Fruit fly (Drosophila melanogaster) whole organism, embryonic: ENCODE measurements around the gene mol.

ENCODE experiments used
- Bgb ChIP-seq: fragments of 200-800 bp; sonication (Bioruptor generic); IDR thresholded peaks from 2 replicates; pipeline ENCODE4 v1.3.6; 2022; ENCODE audit warnings: missing biosample characterization, missing genetic modification characterization; ENCODE audit not compliant: partially characterized antibody
- CG10366 ChIP-seq: fragments of 200-800 bp; sonication (Bioruptor generic); IDR thresholded peaks from 2 replicates; pipeline ENCODE4 v1.3.6; 2022; ENCODE audit warnings: missing biosample characterization, missing genetic modification characterization
- CG10654 ChIP-seq: fragments of 200-800 bp; sonication (Bioruptor generic); optimal IDR thresholded peaks from 2 replicates; lab custom pipeline; 2016; ENCODE audit warnings: missing biosample characterization, missing genetic modification characterization
- CG11085 ChIP-seq: fragments of 200-800 bp; sonication (Bioruptor generic); IDR thresholded peaks from 2 replicates; pipeline ENCODE4 v1.3.6; 2022; ENCODE audit warnings: missing biosample characterization, missing genetic modification characterization
- CG12236 ChIP-seq: fragments of 200-800 bp; sonication (Bioruptor generic); optimal IDR thresholded peaks from 2 replicates; lab custom pipeline; 2016; ENCODE audit warnings: missing biosample characterization, missing genetic modification characterization
- CG13296 ChIP-seq: fragments of 200-800 bp; sonication (Bioruptor generic); optimal IDR thresholded peaks from 3 replicates; lab custom pipeline; 2018; ENCODE audit warnings: missing biosample characterization, mild to moderate bottlenecking, missing genetic modification characterization
- CG15479 ChIP-seq: fragments of 200-800 bp; sonication (Bioruptor generic); optimal IDR thresholded peaks from 3 replicates; lab custom pipeline; 2019; ENCODE audit warnings: missing biosample characterization, mild to moderate bottlenecking, missing genetic modification characterization, moderate library complexity
- CG15514 ChIP-seq: fragments of 200-800 bp; sonication (Bioruptor generic); optimal IDR thresholded peaks from 3 replicates; lab custom pipeline; 2017; ENCODE audit warnings: missing biosample characterization, missing genetic modification characterization, mild to moderate bottlenecking, moderate library complexity, missing genetic modification reagents
- CG16815 ChIP-seq: fragments of 200-800 bp; sonication (Bioruptor generic); optimal IDR thresholded peaks from 3 replicates; lab custom pipeline; 2017; ENCODE audit warnings: missing biosample characterization, mild to moderate bottlenecking, missing genetic modification characterization
- CG2199 ChIP-seq: fragments of 200-800 bp; sonication (Bioruptor generic); IDR thresholded peaks from 3 replicates; pipeline ENCODE4 v1.3.6; 2022; ENCODE audit warnings: missing biosample characterization, missing genetic modification characterization
- CG31365 ChIP-seq: fragments of 200-800 bp; sonication (Bioruptor generic); optimal IDR thresholded peaks from 2 replicates; lab custom pipeline; 2018; ENCODE audit warnings: missing biosample characterization, mild to moderate bottlenecking, missing genetic modification characterization
- CG32532 ChIP-seq: fragments of 200-800 bp; sonication (Bioruptor generic); IDR thresholded peaks from 2 replicates; pipeline ENCODE4 v1.3.6; 2022; ENCODE audit warnings: missing biosample characterization, missing genetic modification characterization
- CG34224 ChIP-seq: fragments of 200-800 bp; sonication (Bioruptor generic); IDR thresholded peaks from 3 replicates; pipeline ENCODE4 v1.3.6; 2022; ENCODE audit warnings: missing biosample characterization, missing genetic modification characterization; ENCODE audit not compliant: partially characterized antibody
- CG3838 ChIP-seq: fragments of 200-800 bp; sonication (Bioruptor generic); optimal IDR thresholded peaks from 3 replicates; lab custom pipeline; 2016; ENCODE audit warnings: missing biosample characterization, missing genetic modification characterization
- CG3847 ChIP-seq: fragments of 200-800 bp; sonication (Bioruptor generic); IDR thresholded peaks from 2 replicates; pipeline ENCODE4 v1.3.6; 2022; ENCODE audit warnings: missing biosample characterization, missing genetic modification characterization
- CG42726 ChIP-seq: fragments of 200-800 bp; sonication (Bioruptor generic); IDR thresholded peaks from 2 replicates; pipeline ENCODE4 v1.3.6; 2022; ENCODE audit warnings: missing biosample characterization, missing genetic modification characterization; ENCODE audit not compliant: partially characterized antibody
- CG4424 ChIP-seq: fragments of 200-800 bp; sonication (Bioruptor generic); optimal IDR thresholded peaks from 3 replicates; lab custom pipeline; 2016; ENCODE audit warnings: missing biosample characterization, missing genetic modification characterization
- CG4730 ChIP-seq: fragments of 200-800 bp; sonication (Bioruptor generic); IDR thresholded peaks from 2 replicates; pipeline ENCODE4 v1.3.6; 2022; ENCODE audit warnings: missing biosample characterization, missing genetic modification characterization
- CG5180 ChIP-seq: fragments of 200-800 bp; sonication (Bioruptor generic); optimal IDR thresholded peaks from 3 replicates; lab custom pipeline; 2017; ENCODE audit warnings: missing biosample characterization, missing genetic modification characterization, mild to moderate bottlenecking, moderate library complexity, missing genetic modification reagents
- CG8089 ChIP-seq: fragments of 200-800 bp; sonication (Bioruptor generic); optimal IDR thresholded peaks from 3 replicates; lab custom pipeline; 2016; ENCODE audit warnings: missing biosample characterization, missing genetic modification characterization
- CG9797 ChIP-seq: fragments of 200-800 bp; sonication (Bioruptor generic); optimal IDR thresholded peaks from 3 replicates; lab custom pipeline; 2018; ENCODE audit warnings: missing biosample characterization, mild to moderate bottlenecking, missing genetic modification characterization
- Camta ChIP-seq: fragments of 200-800 bp; sonication (Bioruptor generic); optimal IDR thresholded peaks from 2 replicates; lab custom pipeline; 2016; ENCODE audit warnings: missing biosample characterization, missing genetic modification characterization
- Chrac-16 ChIP-seq: fragments of 200-800 bp; sonication (Bioruptor generic); optimal IDR thresholded peaks from 3 replicates; lab custom pipeline; 2016; ENCODE audit warnings: missing biosample characterization, missing genetic modification characterization
- Dad ChIP-seq: fragments of 200-800 bp; sonication (Bioruptor generic); optimal IDR thresholded peaks from 3 replicates; lab custom pipeline; 2016; ENCODE audit warnings: missing biosample characterization, missing genetic modification characterization
- Dref ChIP-seq: fragments of 200-800 bp; sonication (Bioruptor generic); IDR thresholded peaks from 2 replicates; pipeline ENCODE4 v1.3.6; 2022; ENCODE audit warnings: missing biosample characterization, missing genetic modification characterization
- Hr78 ChIP-seq, 2 experiments: fragments of 200-800 bp in 1 of 2; fragments of >200 bp in 1 of 2; sonication (Bioruptor generic) in 1 of 2; optimal IDR thresholded peaks; 2 replicates each; lab custom pipeline; 2017 to 2019; ENCODE audit warnings: missing biosample characterization in 2 of 2, missing genetic modification characterization in 2 of 2, mild to moderate bottlenecking in 1 of 2, moderate library complexity in 1 of 2
- Jarid2 ChIP-seq: fragments of 200-800 bp; sonication (Bioruptor generic); optimal IDR thresholded peaks from 3 replicates; lab custom pipeline; 2017; ENCODE audit warnings: mild to moderate bottlenecking, missing biosample characterization, missing genetic modification reagents, missing genetic modification characterization
- Mes4 ChIP-seq: fragments of 200-800 bp; sonication (Bioruptor generic); optimal IDR thresholded peaks from 2 replicates; lab custom pipeline; 2016; ENCODE audit warnings: missing biosample characterization, missing genetic modification characterization
- YL-1 ChIP-seq: fragments of 200-800 bp; sonication (Bioruptor generic); optimal IDR thresholded peaks from 3 replicates; lab custom pipeline; 2017; ENCODE audit warnings: missing biosample characterization, mild to moderate bottlenecking, missing genetic modification characterization
- az2 ChIP-seq: fragments of 200-800 bp; sonication (Bioruptor generic); optimal IDR thresholded peaks from 3 replicates; lab custom pipeline; 2016; ENCODE audit warnings: missing biosample characterization, missing genetic modification characterization
- br ChIP-seq: fragments of >200 bp; optimal IDR thresholded peaks from 2 replicates; lab custom pipeline; 2017
- cato ChIP-seq: fragments of 200-800 bp; sonication (Bioruptor generic); optimal IDR thresholded peaks from 2 replicates; lab custom pipeline; 2016; ENCODE audit warnings: missing biosample characterization, missing genetic modification characterization, borderline replicate concordance
- chn ChIP-seq: fragments of 200-800 bp; sonication (Bioruptor generic); optimal IDR thresholded peaks from 2 replicates; lab custom pipeline; 2016; ENCODE audit warnings: missing biosample characterization, missing genetic modification characterization
- dan ChIP-seq: fragments of 200-800 bp; sonication (Bioruptor generic); IDR thresholded peaks from 2 replicates; pipeline ENCODE4 v1.3.6; 2022; ENCODE audit warnings: missing biosample characterization, missing genetic modification characterization
- dati ChIP-seq: fragments of 200-800 bp; sonication (Bioruptor generic); IDR thresholded peaks from 2 replicates; pipeline ENCODE4 v1.3.6; 2022; ENCODE audit warnings: missing biosample characterization, missing genetic modification characterization
- dpn ChIP-seq, 2 experiments: fragments of 200-800 bp; sonication (Bioruptor generic); optimal IDR thresholded peaks; 3 replicates each; lab custom pipeline; 2016; ENCODE audit warnings: missing biosample characterization in 2 of 2, missing genetic modification characterization in 2 of 2
- eve ChIP-seq, 2 experiments: fragments of >200 bp; optimal IDR thresholded peaks; 2 replicates each; lab custom pipeline; 2017; ENCODE audit warnings: missing biosample characterization in 2 of 2, missing genetic modification characterization in 2 of 2
- fd102C ChIP-seq: fragments of 200-800 bp; sonication (Bioruptor generic); optimal IDR thresholded peaks from 2 replicates; lab custom pipeline; 2018; ENCODE audit warnings: missing biosample characterization, mild to moderate bottlenecking, missing genetic modification characterization, moderate library complexity
- hth ChIP-seq: fragments of >200 bp; optimal IDR thresholded peaks from 2 replicates; lab custom pipeline; 2017; ENCODE audit warnings: inconsistent platforms
- ind ChIP-seq: fragments of 200-800 bp; sonication (Bioruptor generic); optimal IDR thresholded peaks from 3 replicates; lab custom pipeline; 2016; ENCODE audit warnings: missing biosample characterization, missing genetic modification characterization
- klu ChIP-seq: fragments of 200-800 bp; sonication (Bioruptor generic); IDR thresholded peaks from 2 replicates; pipeline ENCODE4 v1.3.6; 2022; ENCODE audit warnings: missing biosample characterization, missing genetic modification characterization
- nau ChIP-seq: fragments of 200-800 bp; sonication (Bioruptor generic); optimal IDR thresholded peaks from 3 replicates; lab custom pipeline; 2017; ENCODE audit warnings: missing biosample characterization, mild to moderate bottlenecking, missing genetic modification characterization, missing genetic modification reagents
- otp ChIP-seq: fragments of 200-800 bp; sonication (Bioruptor generic); IDR thresholded peaks from 3 replicates; pipeline ENCODE4, ENCODE4 v1.3.6; 2022; ENCODE audit warnings: missing biosample characterization, missing genetic modification characterization
- peb ChIP-seq: fragments of 200-800 bp; sonication (Bioruptor generic); IDR thresholded peaks from 2 replicates; pipeline ENCODE4 v1.3.6; 2022; ENCODE audit warnings: missing biosample characterization, missing genetic modification characterization
- sqz ChIP-seq: fragments of 200-800 bp; sonication (Bioruptor generic); optimal IDR thresholded peaks from 3 replicates; lab custom pipeline; 2018; ENCODE audit warnings: missing biosample characterization, mild to moderate bottlenecking, missing genetic modification characterization
- unpg ChIP-seq: fragments of 200-800 bp; sonication (Bioruptor generic); optimal IDR thresholded peaks from 3 replicates; lab custom pipeline; 2018; ENCODE audit warnings: missing biosample characterization, mild to moderate bottlenecking, missing genetic modification characterization, moderate library complexity
- wdn ChIP-seq: fragments of 200-800 bp; sonication (Bioruptor generic); IDR thresholded peaks from 2 replicates; pipeline ENCODE4 v1.3.6; 2022; ENCODE audit warnings: missing biosample characterization, missing genetic modification characterization
- z ChIP-seq: fragments of 200-800 bp; sonication (Bioruptor generic); IDR thresholded peaks from 3 replicates; pipeline ENCODE4 v1.3.6; 2022; ENCODE audit warnings: missing biosample characterization, missing genetic modification characterization
- zf30C ChIP-seq: fragments of 200-800 bp; sonication (Bioruptor generic); optimal IDR thresholded peaks from 3 replicates; lab custom pipeline; 2018; ENCODE audit warnings: missing biosample characterization, mild to moderate bottlenecking, missing genetic modification characterization

The mol gene

DNA sequence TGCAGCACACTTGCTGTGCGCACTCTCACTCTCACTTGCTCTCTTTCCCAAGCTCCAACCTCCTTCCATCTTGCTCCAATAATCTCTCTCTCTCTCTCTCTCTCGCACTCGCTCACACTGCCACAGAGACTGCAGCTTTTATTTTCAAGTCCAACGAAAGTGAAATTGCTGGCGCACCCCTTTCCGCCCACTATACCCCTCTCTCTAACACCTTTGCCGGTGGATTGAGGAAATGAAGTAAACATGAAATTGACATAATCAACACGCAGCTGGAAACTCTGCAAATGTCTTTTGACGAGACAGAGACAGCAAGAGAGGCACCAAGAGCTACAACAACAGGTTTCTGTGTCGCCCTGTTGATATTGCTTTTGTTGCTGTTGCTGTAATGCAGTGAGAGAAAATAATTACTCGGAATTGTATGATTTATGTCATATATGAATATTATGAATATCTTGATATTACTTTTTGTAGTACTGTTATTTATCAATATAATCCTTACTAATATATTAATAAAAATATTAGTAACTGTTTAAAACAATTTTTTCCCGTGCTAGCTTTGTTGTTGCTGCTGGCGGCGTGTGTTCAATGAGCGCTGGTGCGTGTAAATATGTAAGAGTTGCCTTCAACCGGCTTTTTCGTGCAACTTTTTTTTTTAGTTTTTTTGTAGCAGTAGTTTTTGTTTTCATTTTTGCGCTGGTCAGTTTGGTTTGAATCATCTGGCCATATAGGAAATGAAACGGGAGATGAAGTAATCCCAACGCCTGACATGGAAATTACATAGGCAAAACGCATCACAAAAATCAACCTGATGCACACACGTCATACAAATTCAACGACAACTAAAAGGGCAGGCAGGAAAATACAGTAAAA is 1.5 kb downstream of the mol start (continued):
- TF ChIP-seq CG12236 (GFP tag; lab: Kevin White, UChicago) (peak; percentile 19), sqz (peak; percentile 74), wdn (GFP tag; lab: Robert Waterston, UW) (peak; percentile 69), Mes4 (GFP tag; lab: Kevin White, UChicago) (peak; percentile 60), CG9797 (GFP tag; lab: Kevin White, UChicago) (peak; percentile 25), dati (no peak), cato (GFP tag; lab: Kevin White, UChicago) (peak; percentile 79), peb (GFP tag; lab: Robert Waterston, UW) (peak; percentile 86), CG10654 (peak; percentile 89), CG16815 (GFP tag; lab: Kevin White, UChicago) (peak; percentile 66), CG13296 (GFP tag; lab: Kevin White, UChicago) (peak; percentile 82), eve (GFP tag; optimal IDR thresholded peaks at IDR 0.05; lab: Kevin White, UChicago) (peak in 1 of 2 experiments; percentile 77), Dref (no peak), CG15479 (GFP tag; lab: Kevin White, UChicago) (no peak), CG10366 (peak; percentile 92), dan (GFP tag; lab: Robert Waterston, UW) (no peak), Dad (GFP tag; lab: Kevin White, UChicago) (no peak), Camta (GFP tag; lab: Kevin White, UChicago) (peak; percentile 51), Hr78 (GFP tag; optimal IDR thresholded peaks at IDR 0.05; lab: Kevin White, UChicago) (peak in 1 of 2 experiments; percentile 76), CG2199 (GFP tag; lab: Robert Waterston, UW) (peak; percentile 82; the same call in 2 of the 3 replicates), unpg (peak; percentile 96), CG34224 (no peak), CG3847 (peak; percentile 78), otp (GFP tag; lab: Robert Waterston, UW) (peak; percentile 81; the same call in 1 of the 3 replicates), chn (GFP tag; lab: Kevin White, UChicago) (peak; percentile 63), klu (GFP tag; lab: Robert Waterston, UW) (peak; percentile 78), CG42726 (GFP tag; lab: Robert Waterston, UW) (no peak), Jarid2 (GFP tag; lab: Kevin White, UChicago) (peak; percentile 54), CG3838 (GFP tag; lab: Kevin White, UChicago) (peak; percentile 68), CG15514 (GFP tag; lab: Kevin White, UChicago) (peak; percentile 65), ind (GFP tag; lab: Kevin White, UChicago) (peak; percentile 90), az2 (GFP tag; lab: Kevin White, UChicago) (peak; percentile 90), z (GFP tag; lab: Robert Waterston, UW) (peak; percentile 29; the same call in 1 of the 3 replicates), CG4424 (GFP tag; lab: Kevin White, UChicago) (peak; percentile 90), Chrac-16 (peak; percentile 83), dpn (GFP tag; optimal IDR thresholded peaks at IDR 0.05; lab: Kevin White, UChicago) (peak; percentile 21 to 90), nau (peak; percentile 86), CG8089 (no peak), br (lab: Kevin White, UChicago) (no peak), YL-1 (GFP tag; lab: Kevin White, UChicago) (no peak), fd102C (no peak), CG11085 (GFP tag; lab: Robert Waterston, UW) (peak; percentile 73), Bgb (GFP tag; lab: Robert Waterston, UW) (peak; percentile 24; the same call in 1 of the 2 replicates), zf30C (GFP tag; lab: Kevin White, UChicago) (peak; percentile 60), CG5180 (GFP tag; lab: Kevin White, UChicago) (peak; percentile 76), CG4730 (GFP tag; lab: Robert Waterston, UW) (peak; percentile 91), CG31365 (peak; percentile 56), CG32532 (GFP tag; lab: Robert Waterston, UW) (peak; percentile 87), hth (lab: Kevin White, UChicago) (no peak)
